Worm (Caenorhabditis elegans) whole organism, late embryonic: ENCODE results near the gene T19H5.4.

Experiments
- C08G9.2 ChIP-seq: sonication (generic microtip); optimal IDR thresholded peaks from 2 replicates; lab custom pipeline; 2016; ENCODE audit warnings: mild to moderate bottlenecking, missing genetic modification characterization, moderate library complexity, missing compliant biosample characterization
- C38D4.7 ChIP-seq: fragments of 200-800 bp; sonication (Bioruptor generic); optimal IDR thresholded peaks from 2 replicates; lab custom pipeline; 2018; ENCODE audit warnings: mild to moderate bottlenecking, missing genetic modification characterization, moderate library complexity, missing compliant biosample characterization
- Y22D7AL.16 ChIP-seq: sonication (generic microtip); optimal IDR thresholded peaks from 2 replicates; lab custom pipeline; 2016; ENCODE audit warnings: missing genetic modification characterization, missing compliant biosample characterization
- ahr-1 ChIP-seq: sonication (generic microtip); optimal IDR thresholded peaks from 2 replicates; lab custom pipeline; 2016; ENCODE audit warnings: missing genetic modification characterization, missing compliant biosample characterization
- ceh-14 ChIP-seq: sonication (generic microtip); optimal IDR thresholded peaks from 2 replicates; lab custom pipeline; 2016; ENCODE audit warnings: missing genotype, missing genetic modification characterization, missing compliant biosample characterization
- ceh-18 ChIP-seq: sonication (generic microtip); optimal IDR thresholded peaks from 2 replicates; lab custom pipeline; 2016; ENCODE audit warnings: missing genetic modification characterization, missing compliant biosample characterization
- ceh-19 ChIP-seq: fragments of 200-800 bp; sonication (Bioruptor generic); optimal IDR thresholded peaks from 2 replicates; lab custom pipeline; 2018; ENCODE audit warnings: mild to moderate bottlenecking, missing genetic modification characterization, missing compliant biosample characterization
- ceh-22 ChIP-seq: sonication (generic microtip); optimal IDR thresholded peaks from 2 replicates; lab custom pipeline; 2017; ENCODE audit warnings: missing biosample characterization, missing genetic modification characterization
- ceh-48 ChIP-seq: sonication (generic microtip); optimal IDR thresholded peaks from 2 replicates; lab custom pipeline; 2016; ENCODE audit warnings: missing genetic modification characterization, inconsistent platforms, missing compliant biosample characterization
- ceh-9 ChIP-seq: sonication (generic microtip); optimal IDR thresholded peaks from 2 replicates; lab custom pipeline; 2016; ENCODE audit warnings: mild to moderate bottlenecking, missing genetic modification characterization, inconsistent platforms, missing compliant biosample characterization
- dve-1 ChIP-seq: sonication (generic microtip); optimal IDR thresholded peaks from 2 replicates; lab custom pipeline; 2017; ENCODE audit warnings: antibody characterized with exemption, mild to moderate bottlenecking, missing genetic modification characterization, missing compliant biosample characterization
- eyg-1 ChIP-seq: sonication (generic microtip); optimal IDR thresholded peaks from 2 replicates; lab custom pipeline; 2016; ENCODE audit warnings: missing genotype, missing genetic modification characterization, missing compliant biosample characterization
- fax-1 ChIP-seq: sonication (generic microtip); optimal IDR thresholded peaks from 2 replicates; lab custom pipeline; 2016; ENCODE audit warnings: missing genotype, missing genetic modification characterization, missing compliant biosample characterization
- fkh-10 ChIP-seq: fragments of 150-350 bp; optimal IDR thresholded peaks from 2 replicates; lab custom pipeline; 2014; ENCODE audit warnings: missing biosample characterization, missing genetic modification reagents, missing genetic modification characterization
- hlh-6 ChIP-seq: sonication (generic microtip); optimal IDR thresholded peaks from 2 replicates; lab custom pipeline; 2016; ENCODE audit warnings: missing genotype, missing genetic modification characterization, missing compliant biosample characterization
- lin-11 ChIP-seq: fragments of 200-800 bp; sonication (Bioruptor generic); optimal IDR thresholded peaks from 2 replicates; lab custom pipeline; 2018; ENCODE audit warnings: mild to moderate bottlenecking, missing genetic modification characterization, missing compliant biosample characterization
- madf-2 ChIP-seq: sonication (generic microtip); optimal IDR thresholded peaks from 2 replicates; lab custom pipeline; 2017; ENCODE audit warnings: missing genetic modification characterization, missing compliant biosample characterization
- nhr-232 ChIP-seq: sonication (generic microtip); optimal IDR thresholded peaks from 2 replicates; lab custom pipeline; 2016; ENCODE audit warnings: missing genetic modification characterization, missing compliant biosample characterization
- npax-4 ChIP-seq: sonication (generic microtip); optimal IDR thresholded peaks from 2 replicates; lab custom pipeline; 2016; ENCODE audit warnings: missing genetic modification characterization, missing compliant biosample characterization
- pha-2 ChIP-seq: sonication (generic microtip); optimal IDR thresholded peaks from 2 replicates; lab custom pipeline; 2017; ENCODE audit warnings: mild to moderate bottlenecking, missing genetic modification characterization, missing compliant biosample characterization
- pros-1 ChIP-seq: fragments of 150-350 bp; optimal IDR thresholded peaks from 2 replicates; lab custom pipeline; 2014; ENCODE audit warnings: missing biosample characterization, missing genetic modification reagents, missing genetic modification characterization
- ref-2 ChIP-seq: sonication (generic microtip); optimal IDR thresholded peaks from 2 replicates; lab custom pipeline; 2016; ENCODE audit warnings: missing genetic modification characterization, missing compliant biosample characterization
- sox-2 ChIP-seq: fragments of 200-800 bp; sonication (Bioruptor generic); IDR thresholded peaks from 2 replicates; pipeline ENCODE4 v1.3.6; 2022; ENCODE audit warnings: missing genetic modification reagents, missing genetic modification characterization, missing compliant biosample characterization
- unc-3 ChIP-seq, 2 experiments: fragments of 200-800 bp in 1 of 2; sonication (Bioruptor generic) in 1 of 2; sonication (generic microtip) in 1 of 2; conservative IDR thresholded peaks in 1 of 2; optimal IDR thresholded peaks in 1 of 2; 2 replicates each; pipeline versions ENCODE4 v1.3.6 to Lab custom; 2016 to 2022; ENCODE audit warnings: missing compliant biosample characterization in 2 of 2, missing genetic modification characterization in 2 of 2, missing genetic modification reagents in 1 of 2
- unc-55 ChIP-seq: sonication (generic microtip); optimal IDR thresholded peaks from 2 replicates; lab custom pipeline; 2017; ENCODE audit warnings: missing biosample characterization, missing genetic modification reagents, missing genetic modification characterization
- zip-5 ChIP-seq: sonication (generic microtip); optimal IDR thresholded peaks from 2 replicates; lab custom pipeline; 2016; ENCODE audit warnings: missing genetic modification characterization, missing compliant biosample characterization
- ztf-16 ChIP-seq: sonication (generic microtip); optimal IDR thresholded peaks from 2 replicates; lab custom pipeline; 2017; ENCODE audit warnings: missing genetic modification characterization, missing compliant biosample characterization

T19H5.4 gene

ce11 chrII:9438853-9439252 is 48.3 kb downstream of the T19H5.4 start:
- TF ChIP-seq fkh-10 (no peak), unc-55 (GFP tag; lab: Kevin White, UChicago) (no peak), unc-3 (GFP tag; conservative IDR thresholded peaks at IDR 0.05; lab: Robert Waterston, UW) (no peak), unc-3 (tag; optimal IDR thresholded peaks at IDR 0.05; lab: Kevin White, UChicago) (no peak), fax-1 (no peak), lin-11 (tag; lab: Kevin White, UChicago) (no peak), Y22D7AL.16 (no peak), eyg-1 (no peak), C08G9.2 (no peak), sox-2 (GFP tag; lab: Robert Waterston, UW) (no peak), madf-2 (tag; lab: Kevin White, UChicago) (no peak)

DNA sequence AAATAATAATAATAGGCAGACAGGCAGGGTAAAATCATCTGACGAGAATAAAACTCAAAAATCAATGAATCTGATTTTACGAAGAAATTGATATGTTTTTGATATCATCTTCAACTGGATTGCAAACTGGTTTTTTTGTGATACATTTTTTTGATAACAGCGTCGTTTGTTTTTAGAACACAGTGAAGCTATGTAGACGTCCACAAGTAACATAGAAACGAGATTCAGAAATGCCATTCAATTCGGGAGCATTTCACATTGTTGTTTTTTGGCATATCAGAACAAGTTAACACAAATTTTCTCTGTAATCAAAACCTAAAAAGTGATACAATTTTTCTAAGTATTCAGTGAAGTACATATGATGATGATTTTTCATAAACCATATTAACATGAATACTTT is 49.0 kb downstream of the T19H5.4 start, which contains the start of gene chil-13:
Gene chil-13 (minus strand): TSS at position 101 of the 400 bp plus-strand sequence.
- TF ChIP-seq ztf-16 (tag; lab: Kevin White, UChicago) = no peak
- TF ChIP-seq sox-2 (GFP tag; lab: Robert Waterston, UW) = no peak
- no peak for TF ChIP-seq C38D4.7 (GFP tag; lab: Kevin White, UChicago)
- no peak for TF ChIP-seq zip-5 (tag; lab: Kevin White, UChicago)
- TF ChIP-seq hlh-6 = no peak
- TF ChIP-seq npax-4 (tag; lab: Kevin White, UChicago) = no peak
- TF ChIP-seq nhr-232 (tag; lab: Kevin White, UChicago) = no peak
- no peak for TF ChIP-seq dve-1 (tag; lab: Kevin White, UChicago)
- no peak for TF ChIP-seq pha-2 (tag; lab: Kevin White, UChicago)
- TF ChIP-seq ref-2 (tag; lab: Kevin White, UChicago) = no peak
- TF ChIP-seq ceh-9 (tag; lab: Kevin White, UChicago) = no peak
- TF ChIP-seq pros-1 (tag; lab: Kevin White, UChicago) = no peak
- no peak for TF ChIP-seq ceh-14
- no peak for TF ChIP-seq ceh-19
- no peak for TF ChIP-seq ceh-48
- TF ChIP-seq ceh-18 (tag; lab: Kevin White, UChicago) = no peak
- no peak for TF ChIP-seq ahr-1
- no peak for TF ChIP-seq ceh-22
- TF ChIP-seq, all 69 proteins: peak for 0
